Fruit fly (Drosophila melanogaster) whole organism, pupa: Measurements from ENCODE around the gene CG31740.

Experiments
- CG10348 ChIP-seq: fragments of 200-800 bp; sonication (Bioruptor generic); IDR thresholded peaks from 2 replicates; pipeline ENCODE4 v1.3.6; 2022; ENCODE audit warnings: missing biosample characterization, missing genetic modification characterization
- CG14655 ChIP-seq: fragments of 200-800 bp; sonication (Bioruptor generic); optimal IDR thresholded peaks from 3 replicates; lab custom pipeline; 2017; ENCODE audit warnings: mild to moderate bottlenecking, missing biosample characterization, missing genetic modification reagents, missing genetic modification characterization
- CG32121 ChIP-seq: fragments of 200-800 bp; sonication (Bioruptor generic); IDR thresholded peaks from 2 replicates; pipeline ENCODE4 v1.3.6; 2022; ENCODE audit warnings: missing biosample characterization, missing genetic modification characterization
- fd96Ca ChIP-seq: fragments of 200-800 bp; sonication (Bioruptor generic); IDR thresholded peaks from 3 replicates; pipeline ENCODE4 v1.3.6; 2022; ENCODE audit warnings: missing biosample characterization, missing genetic modification characterization

DNA sequence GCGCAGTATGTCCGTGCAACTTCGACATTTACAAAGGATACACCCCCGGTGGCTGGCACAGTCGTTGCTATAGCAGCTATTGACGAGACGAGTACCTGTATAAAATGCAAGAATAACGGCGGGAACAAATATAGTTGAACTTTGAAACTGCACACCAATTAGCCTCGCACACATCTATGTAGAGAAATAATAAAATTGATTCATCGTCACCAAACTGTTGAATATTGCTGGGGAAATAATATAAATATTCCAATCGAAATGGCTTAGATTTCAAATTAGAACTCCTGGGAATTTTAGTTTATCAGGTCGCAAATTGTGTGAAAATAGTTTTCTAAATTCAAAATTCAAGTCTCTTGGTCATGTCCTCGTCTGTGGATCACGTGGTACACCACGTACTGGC is 1.1 kb upstream of the CG31740 start, which contains the start of the genes CG42634 and CG42635:
- TF ChIP-seq fd96Ca = no peak
- no peak for TF ChIP-seq CG10348
- TF ChIP-seq CG32121 = no peak
- TF ChIP-seq CG14655 (GFP tag; lab: Kevin White, UChicago) = no peak
